Worm (Caenorhabditis elegans) whole organism, L2 larva: ENCODE data around the gene ssu-2.
"Not testable (repeated sequence)": the region's sequence is repeated elsewhere in the genome, so short reads cannot be mapped to it uniquely, and the experiment has no call there.

ENCODE experiments used
- C34F6.9 ChIP-seq: fragments of 150-350 bp; optimal IDR thresholded peaks from 2 replicates; lab custom pipeline; 2014; ENCODE audit warnings: missing biosample characterization, missing genetic modification characterization
- F13H6.1 ChIP-seq: sonication (generic microtip); optimal IDR thresholded peaks from 2 replicates; lab custom pipeline; 2016; ENCODE audit warnings: missing genetic modification characterization, missing compliant biosample characterization
- R02D3.7 ChIP-seq: fragments of 150-350 bp; optimal IDR thresholded peaks from 2 replicates; lab custom pipeline; 2014; ENCODE audit warnings: missing biosample characterization, missing genetic modification characterization
- Y55F3AM.14 ChIP-seq: fragments of 200-800 bp; sonication (Bioruptor generic); optimal IDR thresholded peaks from 2 replicates; lab custom pipeline; 2018; ENCODE audit warnings: mild to moderate bottlenecking, missing genetic modification characterization, missing compliant biosample characterization
- alr-1 ChIP-seq: fragments of 150-350 bp; optimal IDR thresholded peaks from 2 replicates; lab custom pipeline; 2014; ENCODE audit warnings: missing biosample characterization, missing genetic modification characterization
- ama-1 ChIP-seq: fragments of 150-350 bp; optimal IDR thresholded peaks from 2 replicates; lab custom pipeline; 2018; ENCODE audit warnings: inconsistent platforms
- blmp-1 ChIP-seq: sonication (generic microtip); optimal IDR thresholded peaks from 2 replicates; lab custom pipeline; 2017; ENCODE audit warnings: missing genetic modification characterization, mild to moderate bottlenecking, missing compliant biosample characterization, antibody characterized with exemption, moderate library complexity; ENCODE audit not compliant: insufficient read depth
- ceh-16 ChIP-seq: fragments of 150-350 bp; optimal IDR thresholded peaks from 2 replicates; lab custom pipeline; 2014; ENCODE audit warnings: missing biosample characterization, missing genetic modification characterization
- ceh-82 ChIP-seq: fragments of 150-350 bp; optimal IDR thresholded peaks from 2 replicates; lab custom pipeline; 2014; ENCODE audit warnings: missing biosample characterization, missing genetic modification characterization
- crh-2 ChIP-seq: sonication (generic microtip); optimal IDR thresholded peaks from 2 replicates; lab custom pipeline; 2017; ENCODE audit warnings: missing biosample characterization, missing genetic modification characterization
- egl-27 ChIP-seq: sonication (generic microtip); optimal IDR thresholded peaks from 3 replicates; lab custom pipeline; 2017; ENCODE audit warnings: missing biosample characterization, missing genetic modification reagents, missing genetic modification characterization
- elt-1 ChIP-seq: fragments of 150-350 bp; optimal IDR thresholded peaks from 2 replicates; lab custom pipeline; 2014; ENCODE audit warnings: missing biosample characterization, missing genetic modification characterization
- elt-3 ChIP-seq: sonication (generic microtip); optimal IDR thresholded peaks from 2 replicates; lab custom pipeline; 2017; ENCODE audit warnings: missing biosample characterization, missing genetic modification characterization
- gmeb-1 ChIP-seq: fragments of 150-350 bp; optimal IDR thresholded peaks from 2 replicates; lab custom pipeline; 2014; ENCODE audit warnings: missing biosample characterization, missing genetic modification characterization
- lin-11 ChIP-seq: fragments of 150-350 bp; sonication (generic microtip); optimal IDR thresholded peaks from 2 replicates; lab custom pipeline; 2014; ENCODE audit warnings: missing biosample characterization, missing genetic modification characterization, inconsistent platforms, mixed read lengths
- lin-13 ChIP-seq: fragments of 150-350 bp; optimal IDR thresholded peaks from 2 replicates; lab custom pipeline; 2014; ENCODE audit warnings: missing biosample characterization, missing genetic modification reagents, missing genetic modification characterization
- lin-39 ChIP-seq: fragments of 150-350 bp; optimal IDR thresholded peaks from 2 replicates; lab custom pipeline; 2014; ENCODE audit warnings: missing biosample characterization, missing genetic modification reagents, missing genetic modification characterization
- lsy-2 ChIP-seq, 2 experiments: fragments of 150-350 bp in 1 of 2; sonication (generic microtip) in 1 of 2; optimal IDR thresholded peaks; 2 replicates each; lab custom pipeline; 2014 to 2017; ENCODE audit warnings: missing biosample characterization in 2 of 2, missing genetic modification characterization in 2 of 2
- mab-5 ChIP-seq: fragments of 150-350 bp; optimal IDR thresholded peaks from 2 replicates; lab custom pipeline; 2014; ENCODE audit warnings: missing biosample characterization, missing genetic modification characterization
- mbf-1 ChIP-seq: sonication (generic microtip); optimal IDR thresholded peaks from 2 replicates; lab custom pipeline; 2017; ENCODE audit warnings: missing biosample characterization, missing genetic modification characterization
- mdl-1 ChIP-seq, 2 experiments: fragments of 150-350 bp in 1 of 2; sonication (generic microtip) in 1 of 2; optimal IDR thresholded peaks; 2 replicates each; lab custom pipeline; 2017; ENCODE audit warnings: missing biosample characterization in 2 of 2, missing genetic modification characterization in 2 of 2
- nhr-12 ChIP-seq: fragments of 150-350 bp; optimal IDR thresholded peaks from 2 replicates; lab custom pipeline; 2014; ENCODE audit warnings: missing biosample characterization, missing genetic modification characterization
- nhr-129 ChIP-seq: fragments of 150-350 bp; optimal IDR thresholded peaks from 2 replicates; lab custom pipeline; 2014; ENCODE audit warnings: missing biosample characterization, missing genetic modification characterization
- nhr-21 ChIP-seq: fragments of 150-350 bp; optimal IDR thresholded peaks from 2 replicates; lab custom pipeline; 2014; ENCODE audit warnings: missing biosample characterization, missing genetic modification characterization
- nhr-23 ChIP-seq: fragments of 150-350 bp; optimal IDR thresholded peaks from 2 replicates; lab custom pipeline; 2014; ENCODE audit warnings: missing biosample characterization, missing genetic modification reagents, missing genetic modification characterization
- nhr-237 ChIP-seq: fragments of 150-350 bp; optimal IDR thresholded peaks from 2 replicates; lab custom pipeline; 2014; ENCODE audit warnings: missing biosample characterization, missing genetic modification characterization
- nhr-25 ChIP-seq: fragments of 150-350 bp; sonication (generic microtip); optimal IDR thresholded peaks from 3 replicates; lab custom pipeline; 2014; ENCODE audit warnings: missing biosample characterization, missing genetic modification characterization
- nhr-77 ChIP-seq: fragments of 150-350 bp; optimal IDR thresholded peaks from 2 replicates; lab custom pipeline; 2014; ENCODE audit warnings: missing biosample characterization, missing genetic modification characterization
- sma-9 ChIP-seq, 2 experiments: fragments of 150-350 bp in 1 of 2; sonication (generic microtip) in 1 of 2; optimal IDR thresholded peaks; 2 replicates each; lab custom pipeline; 2014 to 2016; ENCODE audit warnings: missing genetic modification characterization in 2 of 2, mild to moderate bottlenecking in 1 of 2, missing biosample characterization in 1 of 2, missing compliant biosample characterization in 1 of 2, missing genetic modification reagents in 1 of 2, moderate library complexity in 1 of 2
- snpc-4 ChIP-seq: fragments of 150-350 bp; optimal IDR thresholded peaks from 2 replicates; lab custom pipeline; 2014; ENCODE audit warnings: missing biosample characterization, missing genetic modification characterization
- unc-39 ChIP-seq: fragments of 150-350 bp; optimal IDR thresholded peaks from 2 replicates; lab custom pipeline; 2014; ENCODE audit warnings: missing biosample characterization, missing genetic modification characterization
- unc-55 ChIP-seq: fragments of 150-350 bp; sonication (generic microtip); optimal IDR thresholded peaks from 3 replicates; lab custom pipeline; 2014; ENCODE audit warnings: missing biosample characterization, missing genetic modification reagents, missing genetic modification characterization
- zag-1 ChIP-seq: fragments of 150-350 bp; optimal IDR thresholded peaks from 2 replicates; lab custom pipeline; 2014; ENCODE audit warnings: missing biosample characterization, missing genetic modification characterization
- ztf-11 ChIP-seq: sonication (generic microtip); optimal IDR thresholded peaks from 2 replicates; lab custom pipeline; 2017; ENCODE audit warnings: missing biosample characterization, missing genetic modification characterization

The ssu-2 gene

ce11 chrIV:14371639-14372038 is 10.6 kb downstream of the ssu-2 start:
- TF ChIP-seq lin-11 (tag; lab: Kevin White, UChicago) (peak; percentile 61), sma-9 (GFP tag; optimal IDR thresholded peaks at IDR 0.05; lab: Kevin White, UChicago) (peak; percentile 4), sma-9 (tag; optimal IDR thresholded peaks at IDR 0.05; lab: Kevin White, UChicago) (no peak), blmp-1 (tag; lab: Kevin White, UChicago) (no peak), Y55F3AM.14 (GFP tag; lab: Kevin White, UChicago) (peak; percentile 63), zag-1 (tag; lab: Kevin White, UChicago) (peak; percentile 92), nhr-21 (tag; lab: Kevin White, UChicago) (no peak), lsy-2 (tag; optimal IDR thresholded peaks at IDR 0.05; lab: Kevin White, UChicago) (peak in 1 of 2 experiments; percentile 62), mab-5 (tag; lab: Kevin White, UChicago) (peak; percentile 53), egl-27 (peak; percentile 43), elt-1 (tag; lab: Kevin White, UChicago) (no peak), ama-1 (lab: Kevin White, UChicago) (no peak), unc-55 (GFP tag; lab: Kevin White, UChicago) (peak; percentile 83), nhr-129 (tag; lab: Kevin White, UChicago) (peak; percentile 93), R02D3.7 (tag; lab: Kevin White, UChicago) (no peak), mdl-1 (tag; optimal IDR thresholded peaks at IDR 0.05; lab: Kevin White, UChicago) (peak in 1 of 2 experiments; percentile 32), alr-1 (tag; lab: Kevin White, UChicago) (no peak), C34F6.9 (tag; lab: Kevin White, UChicago) (peak; percentile 79), ceh-16 (tag; lab: Kevin White, UChicago) (no peak), F13H6.1 (tag; lab: Kevin White, UChicago) (peak; percentile 73), elt-3 (tag; lab: Kevin White, UChicago) (no peak), lin-13 (GFP tag; lab: Kevin White, UChicago) (peak; percentile 17), crh-2 (tag; lab: Kevin White, UChicago) (peak; percentile 68)
- TF ChIP-seq, all 48 proteins: peak for 14

- TF ChIP-seq nhr-12 (tag; lab: Kevin White, UChicago); nhr-129 (tag; lab: Kevin White, UChicago); mbf-1: not testable (repeated sequence)
These were observed 12.8 kb downstream of the ssu-2 start, which contains the start of gene Y67A10A.7 for ce11 chrIV:14373814-14374213. Gene Y67A10A.7, plus strand, starts transcription at chrIV:14374114.

ce11 chrIV:14377267-14377814 is 16.3 kb downstream of the ssu-2 start:
- TF ChIP-seq gmeb-1 (tag; lab: Kevin White, UChicago) (no peak), nhr-23 (tag; lab: Kevin White, UChicago) (no peak)

ce11 chrIV:14377850-14378249 is 16.8 kb downstream of the ssu-2 start:
- TF ChIP-seq ztf-11 (tag; lab: Kevin White, UChicago): no peak
- TF ChIP-seq blmp-1 (tag; lab: Kevin White, UChicago): no peak
- TF ChIP-seq elt-3 (tag; lab: Kevin White, UChicago): no peak
- no peak for TF ChIP-seq lin-11 (tag; lab: Kevin White, UChicago)
- no peak for TF ChIP-seq zag-1 (tag; lab: Kevin White, UChicago)
- TF ChIP-seq ama-1 (lab: Kevin White, UChicago): no peak
- no peak for TF ChIP-seq lin-39 (tag; lab: Kevin White, UChicago)
- TF ChIP-seq ceh-82: no peak

ce11 chrIV:14379191-14379590 is 18.1 kb downstream of the ssu-2 start:
- TF ChIP-seq unc-39: no peak
- no peak for TF ChIP-seq lin-39 (tag; lab: Kevin White, UChicago)
- no peak for TF ChIP-seq nhr-237
- no peak for TF ChIP-seq snpc-4
- no peak for TF ChIP-seq gmeb-1 (tag; lab: Kevin White, UChicago)
- TF ChIP-seq C34F6.9 (tag; lab: Kevin White, UChicago): no peak
- TF ChIP-seq nhr-77 (tag; lab: Kevin White, UChicago): no peak
- no peak for TF ChIP-seq nhr-25
- no peak for TF ChIP-seq elt-3 (tag; lab: Kevin White, UChicago)
